Worm (Caenorhabditis elegans): ENCODE measurements around the gene T23F2.3.

Gene T23F2.3

ce11 chrX:5543651-5544050, 31.5 kb upstream of the T23F2.3 start, which contains the start of gene C54G7.1:
TSS of gene C54G7.1 (plus strand) at chrX:5543951.
- TF ChIP-seq zip-5 (tag; optimal IDR thresholded peaks at IDR 0.05) = no peak
- TF ChIP-seq fax-1 (tag; optimal IDR thresholded peaks at IDR 0.05) = no peak
- no peak for TF ChIP-seq ceh-14 (tag; optimal IDR thresholded peaks at IDR 0.05)
- no peak for TF ChIP-seq pat-9 (tag; optimal IDR thresholded peaks at IDR 0.05)
- no peak for TF ChIP-seq ceh-18 (tag; optimal IDR thresholded peaks at IDR 0.05)
- TF ChIP-seq hlh-30 (tag; optimal IDR thresholded peaks at IDR 0.05; ENCODE audit: insufficient read depth) = no peak
- TF ChIP-seq ama-1 (optimal IDR thresholded peaks at IDR 0.05) = no peak
- no peak for TF ChIP-seq fkh-10 (GFP tag; optimal IDR thresholded peaks at IDR 0.05)

- TF ChIP-seq ceh-18 (tag; optimal IDR thresholded peaks at IDR 0.05) (no peak), dve-1 (tag; optimal IDR thresholded peaks at IDR 0.05) (no peak), ceh-2 (tag; optimal IDR thresholded peaks at IDR 0.05) (no peak), sox-2 (GFP tag; IDR thresholded peaks at IDR 0.05) (no peak), unc-3 (GFP tag; conservative IDR thresholded peaks at IDR 0.05) (no peak), unc-3 (tag; optimal IDR thresholded peaks at IDR 0.05) (no peak), ceh-22 (tag; optimal IDR thresholded peaks at IDR 0.05) (no peak), ceh-14 (tag; optimal IDR thresholded peaks at IDR 0.05) (no peak), pha-4 (tag; optimal IDR thresholded peaks at IDR 0.05) (no peak)
These were observed 26.3 kb upstream of the T23F2.3 start, which contains the start of gene lgx-1 for ce11 chrX:5538416-5538815. TSS of gene lgx-1 (minus strand) at chrX:5538516.

ce11 chrX:5524260-5524659, 12.1 kb upstream of the T23F2.3 start:
- TF ChIP-seq pax-1 (tag; optimal IDR thresholded peaks at IDR 0.05) = no peak
- TF ChIP-seq ceh-30 (tag; optimal IDR thresholded peaks at IDR 0.05) = no peak
- no peak for TF ChIP-seq unc-86 (tag; optimal IDR thresholded peaks at IDR 0.05)
- TF ChIP-seq K09A11.1 (tag; optimal IDR thresholded peaks at IDR 0.05; ENCODE audit: insufficient read depth) = no peak
- TF ChIP-seq unc-3 (GFP tag; conservative IDR thresholded peaks at IDR 0.05) = no peak
- TF ChIP-seq unc-3 (tag; optimal IDR thresholded peaks at IDR 0.05) = no peak
- TF ChIP-seq unc-55 (GFP tag; optimal IDR thresholded peaks at IDR 0.05) = no peak
- TF ChIP-seq pag-3 (tag; optimal IDR thresholded peaks at IDR 0.05; ENCODE audit: borderline replicate concordance) = no peak
- TF ChIP-seq dve-1 (tag; optimal IDR thresholded peaks at IDR 0.05) = no peak
- TF ChIP-seq ama-1 (optimal IDR thresholded peaks at IDR 0.05) = no peak
- no peak for TF ChIP-seq hlh-6 (tag; optimal IDR thresholded peaks at IDR 0.05)
- TF ChIP-seq Y22D7AL.16 (tag; optimal IDR thresholded peaks at IDR 0.05) = no peak
- no peak for TF ChIP-seq elt-2 (tag; optimal IDR thresholded peaks at IDR 0.05)
- no peak for TF ChIP-seq ceh-34 (tag; optimal IDR thresholded peaks at IDR 0.05)

- TF ChIP-seq unc-55 (GFP tag; optimal IDR thresholded peaks at IDR 0.05) = no peak
- no peak for TF ChIP-seq rnt-1 (tag; optimal IDR thresholded peaks at IDR 0.05)
- no peak for TF ChIP-seq hlh-6 (tag; optimal IDR thresholded peaks at IDR 0.05)
- TF ChIP-seq elt-2 (tag; optimal IDR thresholded peaks at IDR 0.05) = peak; percentile 43
- TF ChIP-seq ztf-16 (tag; optimal IDR thresholded peaks at IDR 0.05) = no peak
These were observed 10.9 kb upstream of the T23F2.3 start, which contains the start of gene mboa-3 for ce11 chrX:5522769-5523601. TSS of gene mboa-3 (minus strand) at chrX:5522819.

- TF ChIP-seq ceh-31 (tag; optimal IDR thresholded peaks at IDR 0.05) (peak; percentile 56), unc-42 (tag; optimal IDR thresholded peaks at IDR 0.05) (peak; percentile 96), pha-4 (tag; optimal IDR thresholded peaks at IDR 0.05) (no peak)
These were observed 7.4 kb upstream of the T23F2.3 start for ce11 chrX:5519567-5519966.

- TF ChIP-seq lim-6 (tag; optimal IDR thresholded peaks at IDR 0.05) (no peak), K09A11.1 (tag; optimal IDR thresholded peaks at IDR 0.05; ENCODE audit: insufficient read depth) (no peak), ceh-9 (tag; optimal IDR thresholded peaks at IDR 0.05) (no peak), ets-4 (tag; optimal IDR thresholded peaks at IDR 0.05) (no peak), pros-1 (tag; optimal IDR thresholded peaks at IDR 0.05) (no peak), fkh-6 (tag; optimal IDR thresholded peaks at IDR 0.05) (peak; percentile 14), odd-2 (tag; optimal IDR thresholded peaks at IDR 0.05) (no peak), ceh-18 (tag; optimal IDR thresholded peaks at IDR 0.05) (no peak), pqm-1 (tag; optimal IDR thresholded peaks at IDR 0.05) (no peak), rnt-1 (tag; optimal IDR thresholded peaks at IDR 0.05) (no peak), fkh-10 (GFP tag; optimal IDR thresholded peaks at IDR 0.05) (no peak), unc-3 (GFP tag; conservative IDR thresholded peaks at IDR 0.05) (no peak), unc-3 (tag; optimal IDR thresholded peaks at IDR 0.05) (no peak), dve-1 (tag; optimal IDR thresholded peaks at IDR 0.05) (no peak), ceh-31 (tag; optimal IDR thresholded peaks at IDR 0.05) (peak; percentile 49), gmeb-2 (tag; optimal IDR thresholded peaks at IDR 0.05) (no peak), syd-9 (tag; optimal IDR thresholded peaks at IDR 0.05) (no peak), sox-2 (GFP tag; IDR thresholded peaks at IDR 0.05) (no peak), dmd-4 (tag; optimal IDR thresholded peaks at IDR 0.05; ENCODE audit: borderline replicate concordance) (no peak), sox-4 (tag; optimal IDR thresholded peaks at IDR 0.05) (no peak)
These were observed 6.2 kb upstream of the T23F2.3 start for ce11 chrX:5518352-5518751.
